Fruit fly (Drosophila melanogaster) whole organism, embryonic: ENCODE measurements around the gene dyl.

ENCODE experiments used
- Asciz ChIP-seq: fragments of 200-800 bp; sonication (Bioruptor generic); optimal IDR thresholded peaks from 2 replicates; lab custom pipeline; 2017; ENCODE audit warnings: missing biosample characterization, mild to moderate bottlenecking, missing genetic modification characterization, missing genetic modification reagents
- Atf3 ChIP-seq: fragments of 200-800 bp; sonication (Bioruptor generic); optimal IDR thresholded peaks from 3 replicates; lab custom pipeline; 2016; ENCODE audit warnings: missing biosample characterization, missing genetic modification characterization
- Awh ChIP-seq: fragments of 200-800 bp; sonication (Bioruptor generic); IDR thresholded peaks from 2 replicates; pipeline ENCODE4, ENCODE4 v1.3.6; 2022; ENCODE audit warnings: missing biosample characterization, missing genetic modification characterization
- BEAF-32 ChIP-seq: fragments of 200-800 bp; sonication (Bioruptor generic); optimal IDR thresholded peaks from 3 replicates; lab custom pipeline; 2017; ENCODE audit warnings: missing biosample characterization, missing genetic modification characterization, mild to moderate bottlenecking, moderate library complexity, missing genetic modification reagents
- Blimp-1 ChIP-seq: fragments of 200-800 bp; sonication (Bioruptor generic); optimal IDR thresholded peaks from 3 replicates; lab custom pipeline; 2018; ENCODE audit warnings: missing biosample characterization, missing genetic modification characterization, mild to moderate bottlenecking, moderate library complexity, missing genetic modification reagents
- CG11504 ChIP-seq: fragments of 200-800 bp; sonication (Bioruptor generic); optimal IDR thresholded peaks from 3 replicates; lab custom pipeline; 2019; ENCODE audit warnings: missing biosample characterization, mild to moderate bottlenecking, missing genetic modification characterization, moderate library complexity
- CG11695 ChIP-seq: fragments of 200-800 bp; sonication (Bioruptor generic); IDR thresholded peaks from 3 replicates; pipeline ENCODE4 v1.3.6; 2022; ENCODE audit warnings: missing biosample characterization, missing genetic modification characterization
- CG11723 ChIP-seq: fragments of 200-800 bp; sonication (Bioruptor generic); optimal IDR thresholded peaks from 2 replicates; lab custom pipeline; 2017; ENCODE audit warnings: missing biosample characterization, mild to moderate bottlenecking, missing genetic modification characterization
- CG12391 ChIP-seq: fragments of 200-800 bp; sonication (Bioruptor generic); optimal IDR thresholded peaks from 3 replicates; lab custom pipeline; 2018; ENCODE audit warnings: missing biosample characterization, mild to moderate bottlenecking, missing genetic modification characterization, moderate library complexity
- CG13424 ChIP-seq: fragments of 200-800 bp; sonication (Bioruptor generic); optimal IDR thresholded peaks from 2 replicates; lab custom pipeline; 2019; ENCODE audit warnings: missing biosample characterization, mild to moderate bottlenecking, missing genetic modification characterization, moderate library complexity
- CG13624 ChIP-seq: fragments of 200-800 bp; sonication (Bioruptor generic); optimal IDR thresholded peaks from 2 replicates; lab custom pipeline; 2016; ENCODE audit warnings: missing biosample characterization, missing genetic modification characterization
- CG15601 ChIP-seq: fragments of 200-800 bp; sonication (Bioruptor generic); optimal IDR thresholded peaks from 3 replicates; lab custom pipeline; 2019; ENCODE audit warnings: missing biosample characterization, mild to moderate bottlenecking, missing genetic modification characterization, moderate library complexity
- CG18262 ChIP-seq: fragments of 200-800 bp; optimal IDR thresholded peaks from 3 replicates; lab custom pipeline; 2019; ENCODE audit warnings: missing biosample characterization, mild to moderate bottlenecking, missing genetic modification characterization, moderate library complexity
- CG18476 ChIP-seq: fragments of 200-800 bp; sonication (Bioruptor generic); optimal IDR thresholded peaks from 2 replicates; lab custom pipeline; 2016; ENCODE audit warnings: missing biosample characterization, mild to moderate bottlenecking, missing genetic modification characterization
- CG31441 ChIP-seq: fragments of 200-800 bp; sonication (Bioruptor generic); IDR thresholded peaks from 2 replicates; pipeline ENCODE4 v1.3.6; 2022; ENCODE audit warnings: missing biosample characterization, missing genetic modification characterization
- CG4282 ChIP-seq: fragments of 200-800 bp; sonication (Bioruptor generic); optimal IDR thresholded peaks from 2 replicates; lab custom pipeline; 2016; ENCODE audit warnings: missing biosample characterization, missing genetic modification characterization
- CG4617 ChIP-seq: fragments of 200-800 bp; sonication (Bioruptor generic); optimal IDR thresholded peaks from 3 replicates; lab custom pipeline; 2016; ENCODE audit warnings: missing biosample characterization, missing genetic modification characterization, borderline replicate concordance
- CG7928 ChIP-seq: fragments of 200-800 bp; sonication (Bioruptor generic); optimal IDR thresholded peaks from 2 replicates; lab custom pipeline; 2017; ENCODE audit warnings: missing biosample characterization, mild to moderate bottlenecking, missing genetic modification characterization
- CG9437 ChIP-seq: fragments of 200-800 bp; sonication (Bioruptor generic); optimal IDR thresholded peaks from 2 replicates; lab custom pipeline; 2018; ENCODE audit warnings: missing biosample characterization, mild to moderate bottlenecking, missing genetic modification characterization
- D ChIP-seq, 2 experiments: fragments of 200-800 bp in 1 of 2; fragments of >200 bp in 1 of 2; sonication (Bioruptor generic) in 1 of 2; optimal IDR thresholded peaks; 2 replicates in 1 of 2; 3 replicates in 1 of 2; lab custom pipeline; 2017; ENCODE audit warnings: mild to moderate bottlenecking in 1 of 2, missing biosample characterization in 1 of 2, missing genetic modification characterization in 1 of 2, missing genetic modification reagents in 1 of 2
- Deaf1 ChIP-seq: fragments of 200-800 bp; optimal IDR thresholded peaks from 3 replicates; lab custom pipeline; 2019; ENCODE audit warnings: missing biosample characterization, mild to moderate bottlenecking, missing genetic modification characterization, moderate library complexity
- Doc3 ChIP-seq: fragments of 200-800 bp; sonication (Bioruptor generic); IDR thresholded peaks from 3 replicates; pipeline ENCODE4 v1.3.6; 2022; ENCODE audit warnings: missing biosample characterization, missing genetic modification characterization; ENCODE audit not compliant: partially characterized antibody
- E2f1 ChIP-seq: fragments of 200-800 bp; sonication (Bioruptor generic); IDR thresholded peaks from 2 replicates; pipeline ENCODE4 v1.3.6; 2022; ENCODE audit warnings: missing biosample characterization, missing genetic modification characterization
- E2f2 ChIP-seq: fragments of 200-800 bp; sonication (Bioruptor generic); IDR thresholded peaks from 2 replicates; pipeline ENCODE4 v1.3.6; 2022; ENCODE audit warnings: missing biosample characterization, missing genetic modification characterization
- Elba2 ChIP-seq: fragments of 200-800 bp; sonication (Bioruptor generic); optimal IDR thresholded peaks from 3 replicates; lab custom pipeline; 2016; ENCODE audit warnings: missing biosample characterization, missing genetic modification characterization
- GATAe ChIP-seq: fragments of 200-800 bp; sonication (Bioruptor generic); conservative IDR thresholded peaks from 2 replicates; pipeline ENCODE4 v1.3.6; 2022; ENCODE audit warnings: missing biosample characterization, missing genetic modification characterization
- Hand ChIP-seq: fragments of 200-800 bp; sonication (Bioruptor generic); optimal IDR thresholded peaks from 2 replicates; lab custom pipeline; 2017; ENCODE audit warnings: mild to moderate bottlenecking, missing biosample characterization, missing genetic modification reagents, missing genetic modification characterization
- Hr3 ChIP-seq: fragments of 200-800 bp; sonication (Bioruptor generic); optimal IDR thresholded peaks from 3 replicates; lab custom pipeline; 2016; ENCODE audit warnings: missing biosample characterization, missing genetic modification characterization
- MESR4 ChIP-seq: fragments of 200-800 bp; sonication (Bioruptor generic); optimal IDR thresholded peaks from 2 replicates; lab custom pipeline; 2018; ENCODE audit warnings: missing biosample characterization, mild to moderate bottlenecking, missing genetic modification characterization, moderate library complexity
- NK7.1 ChIP-seq: fragments of 200-800 bp; sonication (Bioruptor generic); optimal IDR thresholded peaks from 3 replicates; lab custom pipeline; 2016; ENCODE audit warnings: missing biosample characterization, missing genetic modification characterization
- Ptx1 ChIP-seq: fragments of 200-800 bp; sonication (Bioruptor generic); IDR thresholded peaks from 2 replicates; pipeline ENCODE4 v1.3.6; 2022; ENCODE audit warnings: missing biosample characterization, missing genetic modification characterization
- Sox100B ChIP-seq: fragments of 200-800 bp; sonication (Bioruptor generic); optimal IDR thresholded peaks from 3 replicates; lab custom pipeline; 2018; ENCODE audit warnings: missing biosample characterization, mild to moderate bottlenecking, missing genetic modification characterization
- bcd ChIP-seq: fragments of 200-800 bp; sonication (Bioruptor generic); optimal IDR thresholded peaks from 2 replicates; lab custom pipeline; 2017; ENCODE audit warnings: missing biosample characterization, mild to moderate bottlenecking, missing genetic modification characterization
- btn ChIP-seq: fragments of 200-800 bp; sonication (Bioruptor generic); optimal IDR thresholded peaks from 2 replicates; lab custom pipeline; 2016; ENCODE audit warnings: missing biosample characterization, missing genetic modification characterization
- chif ChIP-seq, 2 experiments: fragments of 200-800 bp; sonication (Bioruptor generic); optimal IDR thresholded peaks; 3 replicates each; lab custom pipeline; 2016; ENCODE audit warnings: missing biosample characterization in 2 of 2, missing genetic modification characterization in 2 of 2
- disco-r ChIP-seq: fragments of 200-800 bp; sonication (Bioruptor generic); optimal IDR thresholded peaks from 2 replicates; lab custom pipeline; 2016; ENCODE audit warnings: missing biosample characterization, missing genetic modification characterization
- dmrt99B ChIP-seq: fragments of 200-800 bp; sonication (Bioruptor generic); optimal IDR thresholded peaks from 2 replicates; lab custom pipeline; 2018; ENCODE audit warnings: missing biosample characterization, mild to moderate bottlenecking, missing genetic modification characterization, moderate library complexity
- en ChIP-seq: fragments of 200-800 bp; sonication (Bioruptor generic); optimal IDR thresholded peaks from 2 replicates; lab custom pipeline; 2016; ENCODE audit warnings: missing biosample characterization, missing genetic modification characterization
- fru ChIP-seq: fragments of >200 bp; optimal IDR thresholded peaks from 2 replicates; lab custom pipeline; 2017
- gcm ChIP-seq: fragments of 200-800 bp; sonication (Bioruptor generic); optimal IDR thresholded peaks from 2 replicates; lab custom pipeline; 2019; ENCODE audit warnings: missing biosample characterization, mild to moderate bottlenecking, missing genetic modification characterization, moderate library complexity
- gsb ChIP-seq: fragments of 200-800 bp; sonication (Bioruptor generic); IDR thresholded peaks from 2 replicates; pipeline ENCODE4 v1.3.6; 2022; ENCODE audit warnings: missing biosample characterization, missing genetic modification characterization
- ind ChIP-seq: fragments of 200-800 bp; sonication (Bioruptor generic); optimal IDR thresholded peaks from 3 replicates; lab custom pipeline; 2016; ENCODE audit warnings: missing biosample characterization, missing genetic modification characterization
- insv ChIP-seq, 2 experiments: fragments of 200-800 bp; sonication (Bioruptor generic); optimal IDR thresholded peaks; 3 replicates each; lab custom pipeline; 2016 to 2018; ENCODE audit warnings: missing biosample characterization in 2 of 2, missing genetic modification characterization in 2 of 2
- lmd ChIP-seq: fragments of 200-800 bp; sonication (Bioruptor generic); IDR thresholded peaks from 2 replicates; pipeline ENCODE4 v1.3.6; 2022; ENCODE audit warnings: missing biosample characterization, missing genetic modification characterization
- nmo ChIP-seq: fragments of 200-800 bp; sonication (Bioruptor generic); optimal IDR thresholded peaks from 2 replicates; lab custom pipeline; 2018; ENCODE audit warnings: missing biosample characterization, mild to moderate bottlenecking, missing genetic modification characterization, moderate library complexity
- peb ChIP-seq: fragments of 200-800 bp; sonication (Bioruptor generic); IDR thresholded peaks from 2 replicates; pipeline ENCODE4 v1.3.6; 2022; ENCODE audit warnings: missing biosample characterization, missing genetic modification characterization
- sens ChIP-seq: fragments of 200-800 bp; sonication (Bioruptor generic); peaks from one replicate; lab custom pipeline; 2016; ENCODE audit warnings: missing biosample characterization, missing genetic modification characterization
- sima ChIP-seq: fragments of 200-800 bp; sonication (Bioruptor generic); optimal IDR thresholded peaks from 2 replicates; lab custom pipeline; 2016; ENCODE audit warnings: missing biosample characterization, missing genetic modification characterization
- sisA ChIP-seq: fragments of 200-800 bp; sonication (Bioruptor generic); IDR thresholded peaks from 2 replicates; pipeline ENCODE4 v1.3.6; 2022; ENCODE audit warnings: missing biosample characterization, missing genetic modification characterization
- zfh1 ChIP-seq: fragments of 200-800 bp; sonication (Bioruptor generic); IDR thresholded peaks from 3 replicates; pipeline ENCODE4 v1.3.6; 2022; ENCODE audit warnings: missing biosample characterization, missing genetic modification characterization

The dyl gene

dm6 chr3L:4354898-4355627 is 47.5 kb upstream of the dyl start (continued):
- TF ChIP-seq CG15601 (tag; lab: Kevin White, UChicago), result peak; percentile 42
- no peak for TF ChIP-seq Doc3 (GFP tag; lab: Robert Waterston, UW)
- TF ChIP-seq CG9437 (GFP tag; lab: Kevin White, UChicago), result peak; percentile 1
- no peak for TF ChIP-seq CG11723
- peak; percentile 55 for TF ChIP-seq nmo (GFP tag; lab: Kevin White, UChicago)
- TF ChIP-seq gsb, result no peak
- TF ChIP-seq sisA (GFP tag; lab: Robert Waterston, UW), result no peak
- peak; percentile 33 for TF ChIP-seq dmrt99B (tag; lab: Kevin White, UChicago)
- no peak for TF ChIP-seq chif (GFP tag; optimal IDR thresholded peaks at IDR 0.05; lab: Kevin White, UChicago)
- no peak for TF ChIP-seq insv (GFP tag; optimal IDR thresholded peaks at IDR 0.05; lab: Kevin White, UChicago)
- TF ChIP-seq lmd, result no peak
- TF ChIP-seq NK7.1 (GFP tag; lab: Kevin White, UChicago), result no peak
- no peak for TF ChIP-seq ind
- TF ChIP-seq CG31441 (GFP tag; lab: Robert Waterston, UW), result peak; percentile 50
- TF ChIP-seq CG12391 (tag; lab: Kevin White, UChicago), result peak; percentile 45
- peak; percentile 12 for TF ChIP-seq Hand (GFP tag; lab: Kevin White, UChicago)
- TF ChIP-seq CG13424, result peak; percentile 45
- TF ChIP-seq D (optimal IDR thresholded peaks at IDR 0.05; lab: Kevin White, UChicago), result no peak
- peak; percentile 22 for TF ChIP-seq D (GFP tag; optimal IDR thresholded peaks at IDR 0.05; lab: Kevin White, UChicago)
- TF ChIP-seq Ptx1 (GFP tag; lab: Robert Waterston, UW), result no peak
- no peak for TF ChIP-seq CG4617 (GFP tag; lab: Kevin White, UChicago)
- peak; percentile 20 for TF ChIP-seq bcd (GFP tag; lab: Kevin White, UChicago)
- TF ChIP-seq Sox100B (GFP tag; lab: Kevin White, UChicago), result peak; percentile 54
- TF ChIP-seq sima (GFP tag; lab: Kevin White, UChicago), result no peak
- TF ChIP-seq E2f1 (GFP tag; lab: Robert Waterston, UW), result no peak
- TF ChIP-seq CG4282, result no peak
- TF ChIP-seq Elba2, result no peak
- TF ChIP-seq en (GFP tag; lab: Kevin White, UChicago), result no peak
- TF ChIP-seq fru (lab: Kevin White, UChicago), result no peak
- no peak for TF ChIP-seq MESR4 (GFP tag; lab: Kevin White, UChicago)
- TF ChIP-seq disco-r (GFP tag; lab: Kevin White, UChicago), result no peak
- 0 out of 3 replicates have a peak, but pooled peaks have one; percentile 27 for TF ChIP-seq CG11695
- TF ChIP-seq Deaf1 (tag; lab: Kevin White, UChicago), result peak; percentile 7
- no peak for TF ChIP-seq Atf3
- peak; percentile 57 for TF ChIP-seq CG18262 (tag; lab: Kevin White, UChicago)
- TF ChIP-seq gcm (GFP tag; lab: Kevin White, UChicago), result no peak
- no peak for TF ChIP-seq CG13624 (GFP tag; lab: Kevin White, UChicago)
- TF ChIP-seq Blimp-1, result peak; percentile 41
- TF ChIP-seq GATAe, result no peak
- TF ChIP-seq btn (GFP tag; lab: Kevin White, UChicago), result no peak
- peak; percentile 0 for TF ChIP-seq Asciz (GFP tag; lab: Kevin White, UChicago)
- TF ChIP-seq CG7928 (GFP tag; lab: Kevin White, UChicago), result no peak
- no peak for TF ChIP-seq BEAF-32 (GFP tag; lab: Kevin White, UChicago)
- TF ChIP-seq E2f2 (GFP tag; lab: Robert Waterston, UW), result no peak
- TF ChIP-seq sens (GFP tag; lab: Kevin White, UChicago), result peak; percentile 80
- TF ChIP-seq Awh (GFP tag; lab: Robert Waterston, UW), result no peak
- no peak for TF ChIP-seq peb (GFP tag; lab: Robert Waterston, UW)
- no peak for TF ChIP-seq zfh1
- peak; percentile 64 for TF ChIP-seq CG11504 (tag; lab: Kevin White, UChicago)
- peak; percentile 28 for TF ChIP-seq Hr3 (GFP tag; lab: Kevin White, UChicago)
- peak; percentile 14 for TF ChIP-seq CG18476
